Worm (Caenorhabditis elegans) whole organism, L1 larva: ENCODE results near the gene pat-4.

Experiments used
- aha-1 ChIP-seq: fragments of 150-350 bp; optimal IDR thresholded peaks from 2 replicates; lab custom pipeline; 2014; ENCODE audit warnings: missing biosample characterization, missing genetic modification characterization
- hpl-2 ChIP-seq: fragments of 150-350 bp; optimal IDR thresholded peaks from 2 replicates; lab custom pipeline; 2014; ENCODE audit warnings: missing biosample characterization, missing genetic modification reagents, missing genetic modification characterization
- lin-14 ChIP-seq: fragments of 200-800 bp; sonication (Bioruptor generic); optimal IDR thresholded peaks from 2 replicates; lab custom pipeline; 2018; ENCODE audit warnings: mild to moderate bottlenecking, missing genetic modification characterization, moderate library complexity, missing compliant biosample characterization
- mdl-1 ChIP-seq, 2 experiments: fragments of 150-350 bp; optimal IDR thresholded peaks; 2 replicates each; lab custom pipeline; 2014 to 2017; ENCODE audit warnings: missing biosample characterization in 2 of 2, missing genetic modification characterization in 2 of 2, inconsistent platforms in 1 of 2
- nhr-237 ChIP-seq: fragments of 150-350 bp; optimal IDR thresholded peaks from 2 replicates; lab custom pipeline; 2014; ENCODE audit warnings: missing biosample characterization, missing genetic modification characterization
- nhr-76 ChIP-seq: sonication (generic microtip); optimal IDR thresholded peaks from 2 replicates; lab custom pipeline; 2017; ENCODE audit warnings: missing biosample characterization, missing genetic modification characterization
- nhr-77 ChIP-seq: fragments of 150-350 bp; optimal IDR thresholded peaks from 2 replicates; lab custom pipeline; 2014; ENCODE audit warnings: missing biosample characterization, missing genetic modification characterization
- pqm-1 ChIP-seq: sonication (generic microtip); optimal IDR thresholded peaks from 3 replicates; lab custom pipeline; 2017; ENCODE audit warnings: missing biosample characterization, missing genetic modification characterization
- rnt-1 ChIP-seq: sonication (generic microtip); optimal IDR thresholded peaks from 2 replicates; lab custom pipeline; 2016; ENCODE audit warnings: mild to moderate bottlenecking, missing genetic modification characterization, moderate library complexity, missing compliant biosample characterization
- snpc-4 ChIP-seq: fragments of 150-350 bp; optimal IDR thresholded peaks from 2 replicates; lab custom pipeline; 2014; ENCODE audit warnings: missing biosample characterization, missing genetic modification characterization
- tbx-2 ChIP-seq: sonication (generic microtip); optimal IDR thresholded peaks from 2 replicates; lab custom pipeline; 2016; ENCODE audit warnings: missing genetic modification characterization, missing compliant biosample characterization
- unc-130 ChIP-seq: fragments of 150-350 bp; optimal IDR thresholded peaks from 2 replicates; lab custom pipeline; 2017; ENCODE audit warnings: missing biosample characterization, missing genetic modification characterization, inconsistent platforms
- unc-62 ChIP-seq: fragments of 150-350 bp; optimal IDR thresholded peaks from 2 replicates; lab custom pipeline; 2014; ENCODE audit warnings: missing biosample characterization, missing genetic modification reagents, missing genetic modification characterization

DNA sequence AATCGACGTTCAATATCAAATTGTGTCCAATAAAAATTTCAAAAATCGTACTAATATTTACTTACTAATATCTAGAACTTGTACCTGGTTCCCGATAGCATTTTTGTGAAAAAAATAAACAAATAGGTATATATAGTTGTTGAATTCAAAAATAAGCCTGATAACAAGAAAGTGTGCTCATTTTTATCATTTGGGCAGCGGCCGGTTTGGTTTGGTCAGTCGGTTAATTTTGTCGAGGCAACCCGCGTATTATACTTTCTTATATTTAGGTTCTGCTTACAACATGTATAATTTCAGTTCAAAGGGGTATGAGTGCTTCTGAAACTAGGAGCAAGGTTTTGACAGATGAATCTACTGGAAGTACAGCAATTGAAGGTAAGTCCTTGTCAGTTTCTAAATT is 36.0 kb upstream of the pat-4 start, which contains the start of the genes nhr-280 and C29F9.2:
- no peak for TF ChIP-seq mdl-1 (tag; optimal IDR thresholded peaks at IDR 0.05; lab: Kevin White, UChicago)
- no peak for TF ChIP-seq nhr-77 (tag; lab: Kevin White, UChicago)
- TF ChIP-seq aha-1 (tag; lab: Kevin White, UChicago), result no peak
- no peak for TF ChIP-seq nhr-237 (tag; lab: Kevin White, UChicago)
- TF ChIP-seq tbx-2 (tag; lab: Kevin White, UChicago), result no peak
- no peak for TF ChIP-seq pqm-1
- no peak for TF ChIP-seq rnt-1 (tag; lab: Kevin White, UChicago)
- no peak for TF ChIP-seq unc-130
- no peak for TF ChIP-seq unc-62 (GFP tag; lab: Kevin White, UChicago)
- no peak for TF ChIP-seq hpl-2 (GFP tag; lab: Kevin White, UChicago)
- no peak for TF ChIP-seq lin-14 (GFP tag; lab: Kevin White, UChicago)
- no peak for TF ChIP-seq snpc-4
- TF ChIP-seq nhr-76 (tag; lab: Kevin White, UChicago), result no peak
